Fruit fly (Drosophila melanogaster) S2 (cell line): Measurements from ENCODE around the gene side-VII.

Experiments used
- CG8478 ChIP-seq: fragments of >200 bp; optimal IDR thresholded peaks from 2 replicates; lab custom pipeline; 2018
- CTCF ChIP-seq, 2 experiments: fragments of >200 bp; optimal IDR thresholded peaks; 2 replicates each; lab custom pipeline; 2018

- TF ChIP-seq CG8478 (lab: Kevin White, UChicago), result no peak
- TF ChIP-seq CTCF (optimal IDR thresholded peaks at IDR 0.05; lab: Kevin White, UChicago), result no peak
These were observed 39.3 kb downstream of the side-VII start for dm6 chr3R:9700513-9700912.
